Fruit fly (Drosophila melanogaster): ENCODE measurements around the gene PpD3.
A peak's percentile ranks its signal among the peaks of the same experiment; 100 is the strongest.

DNA sequence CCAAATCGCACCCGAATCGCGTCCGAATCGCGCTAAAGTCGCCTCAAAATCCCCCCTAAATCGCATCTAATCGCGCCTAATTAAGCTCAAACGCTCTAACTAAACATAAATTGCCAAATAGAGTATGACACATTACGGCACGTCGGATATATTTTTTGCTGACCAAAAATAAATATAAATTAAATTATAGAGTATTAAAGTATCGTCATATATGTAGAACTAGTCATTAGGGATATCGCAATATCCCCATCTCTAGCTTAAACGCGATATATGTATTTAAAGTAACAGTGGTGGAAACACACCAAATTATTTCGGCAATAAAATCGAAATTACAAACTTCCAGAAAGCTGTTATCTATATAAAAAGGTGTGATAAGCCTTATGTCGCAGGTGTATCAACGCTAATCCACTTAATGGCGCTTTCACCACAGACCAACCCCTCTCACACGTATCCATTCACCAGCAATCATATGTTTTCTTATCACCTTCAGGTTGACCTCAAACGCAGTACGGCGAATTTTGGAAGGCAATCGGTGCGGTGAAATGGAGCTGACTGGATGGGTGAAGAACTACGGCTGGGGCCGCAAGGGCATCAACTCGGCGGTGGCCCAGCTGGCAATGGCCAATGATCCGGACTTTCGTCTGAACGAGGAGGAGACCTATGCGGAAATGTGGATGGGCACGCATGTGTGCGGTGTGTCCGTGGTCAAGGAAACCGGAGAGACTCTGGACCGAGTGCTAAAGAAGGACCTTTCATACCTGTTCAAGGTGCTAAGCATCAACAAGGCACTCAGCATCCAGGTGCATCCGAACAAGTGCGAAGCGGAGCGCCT is 11.9 kb downstream of the PpD3 start, which contains the start of gene Mpi:
- TF ChIP-seq pad (GFP tag; optimal IDR thresholded peaks at IDR 0.05) (no peak), CG5204 (GFP tag; optimal IDR thresholded peaks at IDR 0.05) (no peak), Clk (GFP tag; optimal IDR thresholded peaks at IDR 0.05) (no peak), kay (GFP tag; ENCODE audit: borderline replicate concordance) (no peak), cnc (optimal IDR thresholded peaks at IDR 0.05) (no peak), cic (GFP tag; optimal IDR thresholded peaks at IDR 0.05) (peak; percentile 85), CG7101 (tag; optimal IDR thresholded peaks at IDR 0.05) (peak; percentile 2), Crg-1 (GFP tag; optimal IDR thresholded peaks at IDR 0.05) (no peak), Hr96 (GFP tag; optimal IDR thresholded peaks at IDR 0.05) (no peak), CG14711 (tag; optimal IDR thresholded peaks at IDR 0.05) (no peak), CG11617 (GFP tag; optimal IDR thresholded peaks at IDR 0.05) (peak; percentile 50)

All from whole organism, adult.